Fruit fly (Drosophila melanogaster): ENCODE measurements around the gene Marf.

DNA sequence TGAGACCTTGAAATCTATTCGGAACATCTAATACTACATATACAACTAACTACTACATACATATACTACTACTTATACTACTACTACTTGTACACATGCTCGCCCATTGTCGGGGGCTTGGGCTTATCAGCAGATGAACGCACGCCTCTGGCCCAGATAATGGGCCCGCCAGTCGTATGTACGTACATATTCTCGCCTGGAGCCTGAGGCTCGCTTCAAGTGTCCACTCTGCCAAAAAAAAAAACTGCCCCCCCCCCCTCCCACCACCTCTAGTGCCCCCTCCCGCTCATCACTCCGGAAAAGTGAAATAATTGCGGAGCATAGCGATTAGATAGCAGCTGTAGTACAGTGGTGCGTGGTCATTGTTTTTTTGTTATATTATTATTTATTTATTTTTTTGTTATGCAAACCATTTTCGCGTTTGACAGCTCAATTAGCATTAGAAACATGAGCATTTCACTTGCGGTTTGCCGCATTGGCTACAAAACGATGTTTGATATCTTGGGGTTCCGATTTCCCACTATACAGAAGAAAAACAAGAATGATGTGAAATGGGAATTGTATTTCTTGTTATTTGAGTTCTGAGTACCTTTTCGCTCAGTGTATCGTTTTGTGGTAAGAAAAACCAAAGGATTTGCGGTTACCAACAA, 8.9 kb upstream of the Marf start:
- no peak for TF ChIP-seq Dfd (GFP tag; optimal IDR thresholded peaks at IDR 0.05)
- TF ChIP-seq fru (GFP tag; optimal IDR thresholded peaks at IDR 0.05): no peak
- TF ChIP-seq sage (GFP tag; optimal IDR thresholded peaks at IDR 0.05): no peak
- TF ChIP-seq br (GFP tag; optimal IDR thresholded peaks at IDR 0.05): no peak
- no peak for TF ChIP-seq CrebA (GFP tag; optimal IDR thresholded peaks at IDR 0.05; ENCODE audit: borderline replicate concordance)
- no peak for TF ChIP-seq usp (GFP tag; optimal IDR thresholded peaks at IDR 0.05)
- TF ChIP-seq Myc (optimal IDR thresholded peaks at IDR 0.05): no peak
- TF ChIP-seq Rel (GFP tag; optimal IDR thresholded peaks at IDR 0.05): no peak
- no peak for TF ChIP-seq Rel (tag; optimal IDR thresholded peaks at IDR 0.05)

All from whole organism, wandering third instar larva.